Fruit fly (Drosophila melanogaster): ENCODE results near the gene Aatf.

dm6 chr2L:6701409-6702199, 15.8 kb upstream of the Aatf start:
- no peak for TF ChIP-seq CG11617 (GFP tag; optimal IDR thresholded peaks at IDR 0.05)
- no peak for TF ChIP-seq CG12768 (GFP tag; optimal IDR thresholded peaks at IDR 0.05)
- TF ChIP-seq ovo (GFP tag; optimal IDR thresholded peaks at IDR 0.05): no peak
- TF ChIP-seq tj (GFP tag; optimal IDR thresholded peaks at IDR 0.05): no peak
- TF ChIP-seq cnc (optimal IDR thresholded peaks at IDR 0.05): no peak
- TF ChIP-seq CG14711 (tag; optimal IDR thresholded peaks at IDR 0.05): no peak
- no peak for TF ChIP-seq kay (GFP tag; ENCODE audit: borderline replicate concordance)
- TF ChIP-seq bab1 (GFP tag; optimal IDR thresholded peaks at IDR 0.05): no peak
- no peak for TF ChIP-seq Crg-1 (GFP tag; optimal IDR thresholded peaks at IDR 0.05)
- TF ChIP-seq CG7101 (tag; optimal IDR thresholded peaks at IDR 0.05): no peak
- no peak for TF ChIP-seq CG1620 (GFP tag; optimal IDR thresholded peaks at IDR 0.05)
- TF ChIP-seq cic (GFP tag; optimal IDR thresholded peaks at IDR 0.05): no peak
- TF ChIP-seq Hr96 (GFP tag; optimal IDR thresholded peaks at IDR 0.05): no peak
- no peak for TF ChIP-seq CG7045 (GFP tag; optimal IDR thresholded peaks at IDR 0.05)
